Worm (Caenorhabditis elegans) whole organism, L3 larva: Measurements from ENCODE around the gene Y66D12A.21.

Experiments
- R02D3.7 ChIP-seq: fragments of 150-350 bp; optimal IDR thresholded peaks from 2 replicates; lab custom pipeline; 2014; ENCODE audit warnings: missing biosample characterization, missing genetic modification characterization
- ZK546.5 ChIP-seq: sonication (generic microtip); optimal IDR thresholded peaks from 2 replicates; lab custom pipeline; 2017; ENCODE audit warnings: missing biosample characterization, missing genetic modification characterization
- aly-2 ChIP-seq: fragments of 150-350 bp; optimal IDR thresholded peaks from 2 replicates; lab custom pipeline; 2014; ENCODE audit warnings: missing biosample characterization, missing genetic modification characterization
- ama-1 ChIP-seq: fragments of 150-350 bp; optimal IDR thresholded peaks from 2 replicates; lab custom pipeline; 2018
- ceh-16 ChIP-seq: sonication (generic microtip); optimal IDR thresholded peaks from 2 replicates; lab custom pipeline; 2017; ENCODE audit warnings: missing biosample characterization, missing genetic modification characterization
- ceh-28 ChIP-seq: fragments of 150-350 bp; optimal IDR thresholded peaks from 2 replicates; lab custom pipeline; 2014; ENCODE audit warnings: missing biosample characterization, missing genetic modification reagents, missing genetic modification characterization
- ceh-82 ChIP-seq: fragments of 150-350 bp; optimal IDR thresholded peaks from 2 replicates; lab custom pipeline; 2014; ENCODE audit warnings: missing biosample characterization, missing genetic modification characterization
- ceh-9 ChIP-seq: sonication (generic microtip); optimal IDR thresholded peaks from 2 replicates; lab custom pipeline; 2018; ENCODE audit warnings: missing biosample characterization, missing genetic modification characterization
- daf-12 ChIP-seq: fragments of 150-350 bp; optimal IDR thresholded peaks from 2 replicates; lab custom pipeline; 2014; ENCODE audit warnings: missing biosample characterization, missing genetic modification reagents, missing genetic modification characterization
- egl-27 ChIP-seq: sonication (generic microtip); optimal IDR thresholded peaks from 4 replicates; lab custom pipeline; 2017; ENCODE audit warnings: missing biosample characterization, missing genetic modification reagents, missing genetic modification characterization
- egl-5 ChIP-seq: fragments of 150-350 bp; optimal IDR thresholded peaks from 2 replicates; lab custom pipeline; 2017; ENCODE audit warnings: missing biosample characterization, missing genetic modification reagents, missing genetic modification characterization, inconsistent platforms
- elt-1 ChIP-seq: fragments of 150-350 bp; optimal IDR thresholded peaks from 2 replicates; lab custom pipeline; 2014; ENCODE audit warnings: missing biosample characterization, missing genetic modification characterization
- elt-2 ChIP-seq: sonication (generic microtip); optimal IDR thresholded peaks from 2 replicates; lab custom pipeline; 2016; ENCODE audit warnings: missing genetic modification reagents, mild to moderate bottlenecking, missing genetic modification characterization, missing compliant biosample characterization
- elt-3 ChIP-seq, 3 experiments: fragments of 150-350 bp in 1 of 3; sonication (generic microtip) in 2 of 3; optimal IDR thresholded peaks; 2 replicates in 2 of 3; 4 replicates in 1 of 3; lab custom pipeline; 2014 to 2017; ENCODE audit warnings: missing biosample characterization in 3 of 3, missing genetic modification characterization in 3 of 3
- eor-1 ChIP-seq, 2 experiments: fragments of 150-350 bp; optimal IDR thresholded peaks; 2 replicates each; lab custom pipeline; 2014 to 2018; ENCODE audit warnings: missing biosample characterization in 2 of 2, missing genetic modification characterization in 2 of 2
- fkh-2 ChIP-seq: fragments of 150-350 bp; optimal IDR thresholded peaks from 2 replicates; lab custom pipeline; 2014; ENCODE audit warnings: missing biosample characterization, missing genetic modification reagents, missing genetic modification characterization
- fos-1 ChIP-seq: fragments of 150-350 bp; optimal IDR thresholded peaks from 2 replicates; lab custom pipeline; 2014; ENCODE audit warnings: missing biosample characterization, missing genetic modification characterization
- hmg-11 ChIP-seq: sonication (generic microtip); optimal IDR thresholded peaks from 2 replicates; lab custom pipeline; 2016; ENCODE audit warnings: missing genetic modification characterization, missing compliant biosample characterization
- jun-1 ChIP-seq: fragments of 150-350 bp; optimal IDR thresholded peaks from 2 replicates; lab custom pipeline; 2014; ENCODE audit warnings: missing biosample characterization, missing genetic modification reagents, missing genetic modification characterization
- lin-15B ChIP-seq: fragments of 150-350 bp; optimal IDR thresholded peaks from 2 replicates; lab custom pipeline; 2014; ENCODE audit warnings: missing biosample characterization, missing genetic modification characterization
- lin-39 ChIP-seq: fragments of 150-350 bp; optimal IDR thresholded peaks from 2 replicates; lab custom pipeline; 2018; ENCODE audit warnings: missing biosample characterization, missing genetic modification reagents, missing genetic modification characterization
- lsy-12 ChIP-seq: sonication (generic microtip); optimal IDR thresholded peaks from 2 replicates; lab custom pipeline; 2016; ENCODE audit warnings: mild to moderate bottlenecking, missing genetic modification characterization, missing compliant biosample characterization
- mdl-1 ChIP-seq: fragments of 150-350 bp; optimal IDR thresholded peaks from 2 replicates; lab custom pipeline; 2014; ENCODE audit warnings: missing biosample characterization, missing genetic modification characterization
- mml-1 ChIP-seq: fragments of 150-350 bp; sonication (generic microtip); optimal IDR thresholded peaks from 3 replicates; lab custom pipeline; 2014; ENCODE audit warnings: missing biosample characterization, missing genetic modification characterization
- nfya-1 ChIP-seq: sonication (generic microtip); optimal IDR thresholded peaks from 2 replicates; lab custom pipeline; 2017; ENCODE audit warnings: missing genetic modification characterization, mild to moderate bottlenecking, missing compliant biosample characterization, antibody characterized with exemption, moderate library complexity; ENCODE audit not compliant: insufficient read depth
- nhr-11 ChIP-seq: fragments of 150-350 bp; optimal IDR thresholded peaks from 2 replicates; lab custom pipeline; 2014; ENCODE audit warnings: missing biosample characterization, missing genetic modification characterization
- nhr-23 ChIP-seq: fragments of 150-350 bp; optimal IDR thresholded peaks from 2 replicates; lab custom pipeline; 2014; ENCODE audit warnings: missing biosample characterization, missing genetic modification reagents, missing genetic modification characterization
- nhr-25 ChIP-seq: sonication (generic microtip); optimal IDR thresholded peaks from 2 replicates; lab custom pipeline; 2017; ENCODE audit warnings: missing biosample characterization, missing genetic modification characterization
- nhr-76 ChIP-seq: fragments of 150-350 bp; sonication (generic microtip); optimal IDR thresholded peaks from 5 replicates; lab custom pipeline; 2014; ENCODE audit warnings: missing biosample characterization, missing genetic modification characterization
- nhr-77 ChIP-seq: fragments of 150-350 bp; optimal IDR thresholded peaks from 2 replicates; lab custom pipeline; 2014; ENCODE audit warnings: missing biosample characterization, missing genetic modification characterization
- pha-4 ChIP-seq: fragments of 150-350 bp; optimal IDR thresholded peaks from 2 replicates; lab custom pipeline; 2014; ENCODE audit warnings: missing biosample characterization, missing genetic modification reagents, missing genetic modification characterization
- sea-2 ChIP-seq: fragments of 150-350 bp; sonication (generic microtip); optimal IDR thresholded peaks from 4 replicates; lab custom pipeline; 2014; ENCODE audit warnings: missing biosample characterization, missing genetic modification reagents, missing genetic modification characterization
- snpc-4 ChIP-seq: fragments of 150-350 bp; optimal IDR thresholded peaks from 2 replicates; lab custom pipeline; 2014; ENCODE audit warnings: missing biosample characterization, missing genetic modification characterization
- tbx-2 ChIP-seq: sonication (generic microtip); optimal IDR thresholded peaks from 2 replicates; lab custom pipeline; 2016; ENCODE audit warnings: mild to moderate bottlenecking, missing genetic modification characterization, missing compliant biosample characterization
- unc-39 ChIP-seq: sonication (generic microtip); optimal IDR thresholded peaks from 4 replicates; lab custom pipeline; 2017; ENCODE audit warnings: missing biosample characterization, missing genetic modification characterization
- unc-62 ChIP-seq: fragments of 150-350 bp; sonication (generic microtip); optimal IDR thresholded peaks from 4 replicates; lab custom pipeline; 2014; ENCODE audit warnings: missing biosample characterization, missing genetic modification reagents, missing genetic modification characterization
- zag-1 ChIP-seq: fragments of 150-350 bp; optimal IDR thresholded peaks from 2 replicates; lab custom pipeline; 2014; ENCODE audit warnings: missing biosample characterization, missing genetic modification characterization
- ztf-11 ChIP-seq: fragments of 150-350 bp; optimal IDR thresholded peaks from 2 replicates; lab custom pipeline; 2014; ENCODE audit warnings: missing biosample characterization, missing genetic modification characterization

Y66D12A.21 gene

DNA sequence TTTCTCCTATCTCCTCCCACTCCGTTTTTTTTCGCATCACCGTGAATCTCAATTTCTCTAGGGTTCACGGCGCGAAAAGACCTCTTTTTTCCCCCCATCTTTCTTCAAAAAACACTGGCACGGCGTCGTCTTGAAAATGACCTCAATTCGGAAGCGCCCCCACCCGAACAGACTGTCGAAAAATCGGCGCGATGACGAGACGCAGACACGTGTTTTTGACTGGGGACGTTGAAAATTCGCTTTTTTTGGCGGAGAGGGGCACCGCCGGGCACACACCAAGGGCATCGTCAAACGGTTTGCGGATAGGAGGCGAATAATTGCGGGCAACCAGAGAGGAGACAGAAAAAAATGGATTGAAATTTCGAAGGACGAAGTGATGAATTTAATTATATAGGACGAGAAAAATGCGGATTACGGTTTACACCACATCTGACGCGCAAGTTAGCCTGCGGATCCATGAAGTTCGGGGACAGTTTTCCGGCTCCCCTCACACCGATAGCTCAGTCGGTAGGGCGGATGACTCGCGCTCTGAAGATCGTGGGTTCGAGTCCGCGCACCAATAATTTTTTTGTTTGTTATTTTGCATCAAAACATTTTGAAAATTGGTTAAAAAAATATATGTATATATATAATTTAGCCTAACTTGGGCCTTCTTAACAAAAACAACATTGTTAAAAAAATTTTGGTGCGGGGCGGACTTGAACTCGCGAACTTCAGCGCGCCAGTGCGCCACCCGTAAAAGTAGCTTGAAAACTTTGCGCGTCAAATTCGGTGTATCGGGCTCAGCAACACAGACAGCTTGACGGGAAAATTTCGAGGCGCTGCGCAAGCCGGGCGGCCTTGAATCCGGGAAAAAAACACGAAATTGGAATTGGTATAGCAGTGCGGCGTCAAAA is 26.4 kb downstream of the Y66D12A.21 start:
- TF ChIP-seq nhr-23 (tag; lab: Kevin White, UChicago) = peak; percentile 28
- peak; percentile 77 for TF ChIP-seq nhr-25
- no peak for TF ChIP-seq jun-1
- TF ChIP-seq hmg-11 (tag; lab: Kevin White, UChicago) = peak; percentile 32

DNA sequence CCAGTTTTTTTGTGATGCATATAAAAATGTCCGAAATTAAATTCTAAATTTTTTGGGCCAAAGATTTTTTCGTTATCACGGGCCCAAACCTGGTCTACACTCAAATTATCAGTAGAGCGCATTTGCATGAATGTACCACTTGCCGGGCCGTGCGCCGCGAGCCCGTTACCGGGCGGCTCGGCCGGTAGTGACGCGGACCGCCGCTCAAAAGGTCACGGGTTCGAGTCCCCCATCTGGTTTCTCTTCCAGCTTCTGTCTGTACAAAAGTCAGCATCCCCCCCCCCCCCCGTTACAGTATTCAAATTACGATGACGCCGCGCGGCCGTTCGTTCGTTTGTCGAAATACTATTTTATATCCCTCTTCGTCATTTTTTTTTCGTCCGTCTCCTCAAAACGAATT is 27.8 kb downstream of the Y66D12A.21 start:
- TF ChIP-seq egl-5 = no peak
- no peak for TF ChIP-seq ceh-9 (tag; lab: Kevin White, UChicago)
- TF ChIP-seq unc-39 (tag; lab: Kevin White, UChicago) = no peak
- TF ChIP-seq fos-1 (tag; lab: Kevin White, UChicago) = no peak
- TF ChIP-seq lin-39 (tag; lab: Kevin White, UChicago) = no peak
- no peak for TF ChIP-seq fkh-2
- no peak for TF ChIP-seq lin-15B
- TF ChIP-seq ceh-28 (tag; lab: Kevin White, UChicago) = no peak
- TF ChIP-seq ZK546.5 = no peak
- TF ChIP-seq ztf-11 (tag; lab: Kevin White, UChicago) = no peak
- TF ChIP-seq nhr-25 = no peak
- no peak for TF ChIP-seq mdl-1 (tag; lab: Kevin White, UChicago)
- TF ChIP-seq elt-3 (tag; optimal IDR thresholded peaks at IDR 0.05; lab: Kevin White, UChicago) = no peak
- TF ChIP-seq hmg-11 (tag; lab: Kevin White, UChicago) = no peak
- TF ChIP-seq lsy-12 (tag; lab: Kevin White, UChicago) = no peak
- TF ChIP-seq ama-1 = no peak
- TF ChIP-seq nhr-76 (tag; lab: Kevin White, UChicago) = no peak
- TF ChIP-seq zag-1 (tag; lab: Kevin White, UChicago) = no peak
- TF ChIP-seq elt-2 (tag; lab: Kevin White, UChicago) = no peak
- TF ChIP-seq nhr-11 = no peak
- TF ChIP-seq, all 47 proteins: peak for 0

DNA sequence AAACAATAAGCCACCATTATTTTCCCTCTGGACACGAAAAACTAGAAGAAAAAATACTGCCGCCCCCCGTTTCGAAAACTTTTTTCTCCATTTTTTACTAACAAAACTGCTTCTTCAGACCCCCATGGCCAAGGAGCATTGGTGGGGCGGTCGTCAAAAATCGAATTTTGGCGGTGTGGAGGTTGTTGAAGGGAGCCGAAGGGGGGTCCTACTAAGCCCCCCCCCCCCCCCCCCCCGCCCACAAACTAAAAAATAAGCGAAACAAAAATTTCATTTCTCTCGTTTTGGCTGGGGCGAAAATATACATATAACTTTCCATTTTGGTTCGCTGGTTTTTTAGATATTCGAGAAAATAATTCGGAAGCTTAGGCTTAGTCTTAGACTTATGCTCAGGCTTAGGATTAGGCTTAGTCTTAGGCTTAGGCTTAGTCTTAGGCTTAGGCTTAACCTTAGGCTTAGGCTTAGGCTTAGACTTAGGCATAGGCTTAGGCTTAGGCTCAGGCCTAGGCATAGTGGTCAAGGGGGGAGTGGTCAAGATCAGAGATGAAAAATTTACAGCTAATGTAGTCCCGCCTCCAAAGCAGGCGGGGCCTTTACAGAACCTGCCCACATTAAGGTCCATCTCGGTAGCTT is 30.3 kb downstream of the Y66D12A.21 start:
- TF ChIP-seq lin-39 (tag; lab: Kevin White, UChicago) = no peak
- no peak for TF ChIP-seq mml-1 (tag; lab: Kevin White, UChicago)
- TF ChIP-seq unc-62 (GFP tag; lab: Kevin White, UChicago) = no peak
- TF ChIP-seq zag-1 (tag; lab: Kevin White, UChicago) = no peak
- no peak for TF ChIP-seq ceh-82 (tag; lab: Kevin White, UChicago)
- no peak for TF ChIP-seq nfya-1 (tag; lab: Kevin White, UChicago)
- TF ChIP-seq eor-1 (tag; optimal IDR thresholded peaks at IDR 0.05; lab: Kevin White, UChicago) = no peak
- no peak for TF ChIP-seq ZK546.5
- no peak for TF ChIP-seq elt-3 (tag; optimal IDR thresholded peaks at IDR 0.05; lab: Kevin White, UChicago)
- no peak for TF ChIP-seq sea-2
- no peak for TF ChIP-seq snpc-4 (tag; lab: Kevin White, UChicago)
- TF ChIP-seq nhr-25 = no peak
- TF ChIP-seq lsy-12 (tag; lab: Kevin White, UChicago) = no peak
- no peak for TF ChIP-seq ceh-28 (tag; lab: Kevin White, UChicago)
- TF ChIP-seq nhr-11 = no peak
- TF ChIP-seq hmg-11 (tag; lab: Kevin White, UChicago) = no peak
- TF ChIP-seq jun-1 = no peak

ce11 chrIII:11472861-11473260 is 32.2 kb downstream of the Y66D12A.21 start:
- TF ChIP-seq sea-2 = no peak
- TF ChIP-seq unc-62 (GFP tag; lab: Kevin White, UChicago) = no peak
- no peak for TF ChIP-seq aly-2 (tag; lab: Kevin White, UChicago)
- TF ChIP-seq jun-1 = no peak
- TF ChIP-seq lin-39 (tag; lab: Kevin White, UChicago) = no peak
- TF ChIP-seq unc-39 (tag; lab: Kevin White, UChicago) = no peak
- TF ChIP-seq daf-12 = no peak
- no peak for TF ChIP-seq ceh-82 (tag; lab: Kevin White, UChicago)
- no peak for TF ChIP-seq R02D3.7
- no peak for TF ChIP-seq ceh-16 (tag; lab: Kevin White, UChicago)
- TF ChIP-seq ztf-11 (tag; lab: Kevin White, UChicago) = no peak
- TF ChIP-seq fos-1 (tag; lab: Kevin White, UChicago) = no peak
- TF ChIP-seq tbx-2 (tag; lab: Kevin White, UChicago) = no peak
- TF ChIP-seq egl-27 (tag; lab: Kevin White, UChicago) = no peak
- TF ChIP-seq ama-1 = no peak
- TF ChIP-seq nhr-77 (tag; lab: Kevin White, UChicago) = no peak
- no peak for TF ChIP-seq elt-1 (tag; lab: Kevin White, UChicago)
- no peak for TF ChIP-seq pha-4 (tag; lab: Kevin White, UChicago)
- TF ChIP-seq nfya-1 (tag; lab: Kevin White, UChicago) = no peak
